Worm (Caenorhabditis elegans) whole organism, early embryonic: ENCODE measurements around the gene fut-5.

Experiments used
- B0310.2 ChIP-seq: sonication (generic microtip); optimal IDR thresholded peaks from 2 replicates; lab custom pipeline; 2016; ENCODE audit warnings: mild to moderate bottlenecking, missing genetic modification characterization, missing compliant biosample characterization
- F13C5.2 ChIP-seq: sonication (generic microtip); optimal IDR thresholded peaks from 2 replicates; lab custom pipeline; 2017; ENCODE audit warnings: mild to moderate bottlenecking, missing genetic modification characterization, inconsistent platforms, missing compliant biosample characterization
- aly-1 ChIP-seq: sonication (generic microtip); optimal IDR thresholded peaks from 2 replicates; lab custom pipeline; 2016; ENCODE audit warnings: missing genetic modification characterization, missing compliant biosample characterization
- ama-1 ChIP-seq: fragments of 150-350 bp; optimal IDR thresholded peaks from 2 replicates; lab custom pipeline; 2014
- ceh-13 ChIP-seq: fragments of 200-800 bp; sonication (Bioruptor generic); optimal IDR thresholded peaks from 2 replicates; lab custom pipeline; 2018; ENCODE audit warnings: mild to moderate bottlenecking, missing genetic modification characterization, missing compliant biosample characterization
- ceh-36 ChIP-seq: sonication (generic microtip); optimal IDR thresholded peaks from 2 replicates; lab custom pipeline; 2016; ENCODE audit warnings: missing genetic modification characterization, inconsistent platforms, missing compliant biosample characterization
- ets-7 ChIP-seq: sonication (generic microtip); optimal IDR thresholded peaks from 2 replicates; lab custom pipeline; 2016; ENCODE audit warnings: missing genotype, missing genetic modification characterization, missing compliant biosample characterization
- flt-1 ChIP-seq: fragments of 200-800 bp; sonication (Bioruptor generic); IDR thresholded peaks from 2 replicates; pipeline ENCODE4 v1.3.6; 2022; ENCODE audit warnings: missing genetic modification characterization, missing compliant biosample characterization
- hmbx-1 ChIP-seq: sonication (generic microtip); optimal IDR thresholded peaks from 2 replicates; lab custom pipeline; 2016; ENCODE audit warnings: mild to moderate bottlenecking, missing genetic modification characterization, missing compliant biosample characterization
- hmg-4 ChIP-seq: fragments of 200-800 bp; sonication (Bioruptor generic); optimal IDR thresholded peaks from 2 replicates; lab custom pipeline; 2018; ENCODE audit warnings: mild to moderate bottlenecking, missing genetic modification characterization, missing compliant biosample characterization
- hnd-1 ChIP-seq: sonication (generic microtip); optimal IDR thresholded peaks from 2 replicates; lab custom pipeline; 2016; ENCODE audit warnings: missing genetic modification characterization, missing compliant biosample characterization
- pes-1 ChIP-seq: fragments of 200-800 bp; sonication (Bioruptor generic); IDR thresholded peaks from 2 replicates; pipeline ENCODE4 v1.3.6; 2022; ENCODE audit warnings: missing genetic modification reagents, missing genetic modification characterization, missing compliant biosample characterization
- scrt-1 ChIP-seq: fragments of 200-800 bp; sonication (Bioruptor generic); IDR thresholded peaks from 2 replicates; pipeline ENCODE4 v1.3.6; 2022; ENCODE audit warnings: missing genetic modification characterization, missing compliant biosample characterization
- sea-1 ChIP-seq: fragments of 200-800 bp; sonication (Bioruptor generic); conservative IDR thresholded peaks from 2 replicates; pipeline ENCODE4 v1.3.6; 2022; ENCODE audit warnings: missing genetic modification characterization, missing compliant biosample characterization
- tbx-11 ChIP-seq: fragments of 200-800 bp; sonication (Bioruptor generic); IDR thresholded peaks from 2 replicates; pipeline ENCODE4 v1.3.6; 2022; ENCODE audit warnings: missing genetic modification characterization, missing compliant biosample characterization
- tbx-37 ChIP-seq: fragments of 200-800 bp; sonication (Bioruptor generic); conservative IDR thresholded peaks from 2 replicates; pipeline ENCODE4 v1.3.6; 2022; ENCODE audit warnings: missing genetic modification reagents, missing genetic modification characterization, missing compliant biosample characterization
- tra-4 ChIP-seq: sonication (generic microtip); optimal IDR thresholded peaks from 2 replicates; lab custom pipeline; 2017; ENCODE audit warnings: missing genetic modification characterization, missing compliant biosample characterization

fut-5 gene

ce11 chrII:4698266-4698771 lies 30.8 kb upstream of the fut-5 start, which contains the start of the genes rpn-5 and scc-1:
rpn-5 (minus strand) TSS chrII:4698427.
scc-1 (plus strand) TSS chrII:4698721.
- TF ChIP-seq ceh-13 (GFP tag; lab: Kevin White, UChicago): no peak
- no peak for TF ChIP-seq hnd-1 (tag; lab: Kevin White, UChicago)
- no peak for TF ChIP-seq aly-1 (tag; lab: Kevin White, UChicago)

ce11 chrII:4696055-4696454 lies 28.6 kb upstream of the fut-5 start:
- no peak for TF ChIP-seq hnd-1 (tag; lab: Kevin White, UChicago)
- no peak for TF ChIP-seq ceh-36
- no peak for TF ChIP-seq hmbx-1 (tag; lab: Kevin White, UChicago)
- no peak for TF ChIP-seq F13C5.2 (tag; lab: Kevin White, UChicago)

ce11 chrII:4693129-4693528 lies 25.7 kb upstream of the fut-5 start, which contains the start of gene F10G7.5:
F10G7.5 (plus strand) TSS chrII:4693414.
- TF ChIP-seq sea-1 (GFP tag; lab: Robert Waterston, UW): no peak
- TF ChIP-seq flt-1 (GFP tag; lab: Robert Waterston, UW): no peak
- TF ChIP-seq hmg-4: no peak
- TF ChIP-seq hnd-1 (tag; lab: Kevin White, UChicago): no peak
- no peak for TF ChIP-seq F13C5.2 (tag; lab: Kevin White, UChicago)
- TF ChIP-seq tbx-11 (GFP tag; lab: Robert Waterston, UW): no peak
- TF ChIP-seq aly-1 (tag; lab: Kevin White, UChicago): no peak
- TF ChIP-seq scrt-1: no peak
- TF ChIP-seq tbx-37 (GFP tag; lab: Robert Waterston, UW): no peak
- TF ChIP-seq pes-1: no peak
- TF ChIP-seq tra-4 (tag; lab: Kevin White, UChicago): no peak
- TF ChIP-seq B0310.2 (tag; lab: Kevin White, UChicago): no peak
- no peak for TF ChIP-seq ets-7
- TF ChIP-seq ama-1 (lab: Kevin White, UChicago): no peak
- TF ChIP-seq ceh-36: no peak
- TF ChIP-seq ceh-13 (GFP tag; lab: Kevin White, UChicago): no peak
- TF ChIP-seq hmbx-1 (tag; lab: Kevin White, UChicago): no peak

- TF ChIP-seq aly-1 (tag; lab: Kevin White, UChicago) (no peak), sea-1 (GFP tag; lab: Robert Waterston, UW) (no peak), tbx-11 (GFP tag; lab: Robert Waterston, UW) (no peak), tbx-37 (GFP tag; lab: Robert Waterston, UW) (no peak), ets-7 (no peak), ceh-36 (no peak), ama-1 (lab: Kevin White, UChicago) (no peak), B0310.2 (tag; lab: Kevin White, UChicago) (no peak), hmg-4 (no peak), hmbx-1 (tag; lab: Kevin White, UChicago) (no peak), F13C5.2 (tag; lab: Kevin White, UChicago) (no peak), tra-4 (tag; lab: Kevin White, UChicago) (no peak), ceh-13 (GFP tag; lab: Kevin White, UChicago) (no peak), hnd-1 (tag; lab: Kevin White, UChicago) (no peak), scrt-1 (no peak)
Measured at ce11 chrII:4689477-4689876, 22.0 kb upstream of the fut-5 start, which contains the start of gene F10G7.12. F10G7.12 (plus strand) TSS chrII:4689777.

- no peak for TF ChIP-seq ceh-36
- no peak for TF ChIP-seq F13C5.2 (tag; lab: Kevin White, UChicago)
- no peak for TF ChIP-seq hmg-4
- TF ChIP-seq pes-1: no peak
- no peak for TF ChIP-seq hmbx-1 (tag; lab: Kevin White, UChicago)
- TF ChIP-seq B0310.2 (tag; lab: Kevin White, UChicago): no peak
- TF ChIP-seq ceh-13 (GFP tag; lab: Kevin White, UChicago): no peak
- no peak for TF ChIP-seq aly-1 (tag; lab: Kevin White, UChicago)
- no peak for TF ChIP-seq ama-1 (lab: Kevin White, UChicago)
- TF ChIP-seq ets-7: no peak
- no peak for TF ChIP-seq scrt-1
Measured at ce11 chrII:4686941-4687340, 19.5 kb upstream of the fut-5 start, which contains the start of gene sre-39. sre-39 (plus strand) TSS chrII:4687241.

ce11 chrII:4684852-4685251 lies 17.4 kb upstream of the fut-5 start:
- TF ChIP-seq pes-1 (no peak), ceh-13 (GFP tag; lab: Kevin White, UChicago) (no peak), hmbx-1 (tag; lab: Kevin White, UChicago) (no peak), hnd-1 (tag; lab: Kevin White, UChicago) (no peak), B0310.2 (tag; lab: Kevin White, UChicago) (no peak), flt-1 (GFP tag; lab: Robert Waterston, UW) (no peak), aly-1 (tag; lab: Kevin White, UChicago) (no peak), scrt-1 (no peak), hmg-4 (no peak)

ce11 chrII:4683693-4684092 lies 16.2 kb upstream of the fut-5 start, which contains the start of gene sre-40:
sre-40 (minus strand) TSS chrII:4683793.
- TF ChIP-seq ets-7: no peak
- no peak for TF ChIP-seq B0310.2 (tag; lab: Kevin White, UChicago)
- TF ChIP-seq scrt-1: no peak
- TF ChIP-seq hmg-4: no peak
- no peak for TF ChIP-seq pes-1
- no peak for TF ChIP-seq flt-1 (GFP tag; lab: Robert Waterston, UW)
- no peak for TF ChIP-seq hmbx-1 (tag; lab: Kevin White, UChicago)
- no peak for TF ChIP-seq hnd-1 (tag; lab: Kevin White, UChicago)
- no peak for TF ChIP-seq F13C5.2 (tag; lab: Kevin White, UChicago)
- no peak for TF ChIP-seq ceh-13 (GFP tag; lab: Kevin White, UChicago)
- TF ChIP-seq tra-4 (tag; lab: Kevin White, UChicago): no peak
- TF ChIP-seq aly-1 (tag; lab: Kevin White, UChicago): no peak
- TF ChIP-seq tbx-11 (GFP tag; lab: Robert Waterston, UW): no peak
- no peak for TF ChIP-seq ceh-36
- no peak for TF ChIP-seq ama-1 (lab: Kevin White, UChicago)
- no peak for TF ChIP-seq tbx-37 (GFP tag; lab: Robert Waterston, UW)
- no peak for TF ChIP-seq sea-1 (GFP tag; lab: Robert Waterston, UW)
